Fruit fly (Drosophila melanogaster): ENCODE data around the gene nbs.

Gene nbs

dm6 chr3L:9729795-9730421 lies 6.9 kb upstream of the nbs start, which contains the start of gene ATPsynB:
ATPsynB (plus strand) TSS chr3L:9729999.
- no peak for TF ChIP-seq noc (tag; optimal IDR thresholded peaks at IDR 0.05)

dm6 chr3L:9726707-9727106 lies 3.7 kb upstream of the nbs start, which contains the start of gene Naa60:
Naa60 (plus strand) TSS chr3L:9726895.
- TF ChIP-seq noc (tag; optimal IDR thresholded peaks at IDR 0.05) = no peak

DNA sequence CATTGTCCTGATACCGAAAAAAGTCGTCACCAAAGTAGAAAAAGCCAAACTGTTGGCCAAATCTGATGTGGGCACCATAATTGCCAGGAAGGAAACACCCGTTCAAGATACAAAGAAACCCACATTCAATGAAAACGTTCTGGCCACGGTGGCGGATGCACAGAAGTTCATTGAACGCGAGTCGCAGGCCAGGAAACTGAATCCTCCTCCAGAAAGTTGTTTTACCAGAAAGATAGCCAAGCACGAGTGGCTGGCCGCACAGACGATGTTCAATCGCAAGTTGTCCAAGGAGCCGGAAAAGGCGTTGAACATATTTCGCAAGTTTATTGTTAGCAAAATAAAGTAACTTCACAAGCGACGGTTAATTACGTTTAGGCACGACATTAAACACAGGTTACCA lies 2.9 kb downstream of the nbs start:
- TF ChIP-seq noc (tag; optimal IDR thresholded peaks at IDR 0.05) = no peak

dm6 chr3L:9718929-9719328 lies 4.1 kb downstream of the nbs start, which contains the start of the genes CG18178 and CG14174:
CG18178 (minus strand) TSS chr3L:9719144.
CG14174 (plus strand) TSS chr3L:9719328.
- peak; percentile 58 for TF ChIP-seq noc (tag; optimal IDR thresholded peaks at IDR 0.05)

DNA sequence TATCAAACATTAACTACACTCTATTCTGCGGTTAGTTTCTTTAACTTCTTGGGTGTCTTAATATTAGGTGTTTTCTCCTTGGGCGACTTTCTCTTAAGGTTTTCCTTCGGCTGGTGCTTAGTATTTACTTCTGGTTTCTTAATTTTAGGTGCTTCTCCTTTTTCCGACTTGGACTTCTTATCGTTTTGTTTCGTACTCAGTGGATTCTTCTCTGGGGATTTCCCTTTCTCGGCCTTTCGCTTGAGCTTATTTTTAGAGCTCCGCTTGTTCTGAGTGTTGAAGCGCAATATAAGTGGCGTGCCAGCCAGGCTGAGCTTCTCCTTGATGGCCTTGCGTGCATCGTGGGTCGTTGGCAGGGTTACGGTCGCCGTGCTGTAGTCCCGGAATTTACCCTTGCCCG lies 5.2 kb downstream of the nbs start:
- no peak for TF ChIP-seq noc (tag; optimal IDR thresholded peaks at IDR 0.05)

- no peak for TF ChIP-seq noc (tag; optimal IDR thresholded peaks at IDR 0.05)
These were observed 5.9 kb downstream of the nbs start for dm6 chr3L:9717101-9717500.

DNA sequence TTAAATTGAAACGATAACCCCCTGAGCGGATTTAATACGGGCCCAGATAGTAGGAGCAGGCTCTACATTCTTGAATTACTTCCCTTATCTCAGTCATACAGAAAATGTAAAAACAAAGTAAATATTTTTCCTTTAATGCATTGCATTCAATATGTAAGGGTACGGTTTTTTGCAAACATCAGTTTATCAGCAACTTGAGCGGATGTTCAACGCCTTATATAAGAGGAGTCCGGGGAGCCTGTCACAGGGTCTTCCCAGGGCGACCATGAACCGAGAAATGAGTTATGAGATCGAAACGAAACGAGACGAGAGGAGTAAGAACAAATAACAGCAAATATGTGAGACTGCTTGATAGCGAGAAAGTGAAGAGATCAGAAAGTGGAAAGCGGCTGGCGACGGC lies 6.4 kb downstream of the nbs start:
- TF ChIP-seq noc (tag; optimal IDR thresholded peaks at IDR 0.05) = no peak

DNA sequence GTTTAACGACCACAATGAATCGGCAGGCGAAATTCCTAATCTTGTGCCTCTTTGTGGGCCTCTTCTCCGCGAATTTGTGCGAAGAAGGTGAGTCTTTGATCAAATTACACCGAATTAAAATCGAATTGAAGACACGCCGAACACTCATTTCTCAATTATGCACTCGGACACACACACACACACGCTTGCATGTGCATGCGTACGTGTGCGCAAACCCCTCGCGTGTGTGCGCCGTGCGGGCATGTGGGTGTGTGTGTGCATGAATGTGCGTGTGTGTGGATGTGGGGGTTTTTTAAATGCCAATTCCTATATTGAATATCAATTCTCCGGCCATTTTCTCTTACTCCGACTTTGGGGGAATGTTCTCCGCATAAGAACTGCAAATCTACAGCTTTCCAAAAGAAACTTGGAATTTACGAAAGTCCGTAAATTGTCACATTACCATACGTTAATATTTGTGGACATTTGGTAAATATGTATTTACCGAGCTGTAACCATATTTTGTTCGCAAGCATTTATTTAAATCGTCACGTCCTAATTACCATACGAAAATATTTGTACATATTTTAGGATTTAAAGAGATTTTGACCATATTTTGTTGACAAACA lies 8.4 kb downstream of the nbs start:
- no peak for TF ChIP-seq noc (tag; optimal IDR thresholded peaks at IDR 0.05)

DNA sequence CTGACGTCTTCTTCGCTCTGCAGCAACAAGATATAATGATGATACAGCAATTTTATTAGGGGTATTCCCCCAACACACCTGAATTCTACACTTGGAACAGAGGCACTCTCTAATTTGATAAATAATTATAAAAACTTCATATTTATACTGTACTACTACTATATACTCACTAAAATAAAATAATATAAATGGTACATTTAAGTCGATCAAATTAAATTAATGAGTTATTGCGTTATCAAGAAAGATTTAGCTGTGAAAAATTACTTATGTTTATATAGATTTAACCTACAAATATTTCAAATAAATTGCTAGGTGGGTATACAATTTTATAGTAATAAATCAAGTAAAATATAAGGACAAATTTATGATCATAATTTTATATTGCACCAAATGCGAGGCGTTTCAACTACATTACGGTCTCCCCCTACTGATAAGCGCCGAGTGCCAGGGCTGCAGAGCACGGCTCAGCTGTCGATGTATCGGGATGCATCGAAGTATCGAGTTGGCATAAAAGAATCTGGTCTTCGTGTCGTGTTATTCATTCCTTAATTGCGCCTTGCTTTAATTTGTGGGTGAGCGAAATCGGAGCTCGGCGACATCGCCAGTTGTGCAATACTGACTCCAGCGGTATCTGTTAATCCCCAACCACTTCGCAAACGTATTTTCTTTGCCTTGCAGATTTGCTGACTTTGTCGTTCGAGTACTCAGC lies 9.0 kb downstream of the nbs start, which contains the start of gene vsg:
Gene vsg, plus strand, starts transcription at position 497 of the 709 bp plus-strand sequence.
- TF ChIP-seq noc (tag; optimal IDR thresholded peaks at IDR 0.05) = peak; percentile 76

DNA sequence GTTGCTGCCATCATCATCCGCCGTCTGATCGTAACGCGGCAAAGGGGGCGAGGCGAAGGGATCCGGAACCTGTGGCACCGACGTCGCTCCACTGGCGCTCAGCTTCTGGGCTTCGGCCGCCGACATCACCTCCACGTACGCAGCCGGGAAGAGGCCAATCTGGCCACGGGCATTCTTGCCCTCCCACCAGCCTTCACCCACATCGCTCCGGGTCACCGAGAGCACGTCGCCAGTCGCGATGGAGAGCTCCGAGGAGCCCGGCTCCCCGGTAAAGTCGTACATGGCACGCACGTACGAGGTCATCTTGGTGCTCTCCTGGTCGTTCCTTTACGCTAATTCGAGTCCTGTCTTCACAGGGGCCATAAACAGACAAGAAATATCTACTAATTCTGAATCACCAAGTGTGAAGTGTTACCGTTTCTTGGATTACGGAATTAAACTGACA lies 9.6 kb downstream of the nbs start, which contains the start of gene SH3PX1:
Gene SH3PX1, minus strand, starts transcription at position 445 of the 445 bp plus-strand sequence.
- no peak for TF ChIP-seq noc (tag; optimal IDR thresholded peaks at IDR 0.05)

DNA sequence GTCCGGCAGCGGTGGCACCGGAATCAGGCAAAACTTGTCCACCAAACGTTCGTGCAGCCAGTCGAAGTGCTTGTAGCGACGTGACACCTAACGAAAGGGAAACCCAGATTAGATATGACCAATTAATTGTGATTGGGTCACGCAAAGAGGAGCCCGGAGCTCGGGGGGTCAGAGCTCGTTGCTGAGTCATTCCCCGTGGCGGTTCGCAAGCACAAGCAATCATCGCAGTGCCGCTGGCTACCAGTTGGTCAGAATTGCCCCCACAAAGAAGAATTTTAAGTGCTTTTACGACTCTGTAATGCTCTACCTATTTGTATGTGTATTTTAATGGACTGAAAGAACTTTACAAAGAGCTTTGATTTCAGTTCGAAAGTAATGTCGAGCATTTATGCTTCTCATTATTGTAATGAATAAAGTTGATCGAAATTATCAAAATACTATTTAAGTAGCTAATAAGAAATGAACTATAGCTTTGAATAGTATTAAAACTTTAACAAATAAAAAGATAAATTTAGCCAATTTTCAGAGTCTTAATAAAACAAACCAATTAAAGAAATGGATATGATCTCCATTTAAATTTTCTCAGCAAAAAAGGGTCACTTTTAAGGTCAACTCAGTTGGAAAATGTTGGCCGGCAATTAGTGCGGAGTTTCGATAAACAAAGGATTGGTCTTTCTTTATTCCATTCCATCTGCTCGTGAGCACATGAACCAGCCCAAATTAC lies 10.8 kb downstream of the nbs start:
- TF ChIP-seq noc (tag; optimal IDR thresholded peaks at IDR 0.05) = no peak

- no peak for TF ChIP-seq noc (tag; optimal IDR thresholded peaks at IDR 0.05)
These were observed 11.8 kb downstream of the nbs start for dm6 chr3L:9711203-9711602.

dm6 chr3L:9708797-9709196 lies 14.2 kb downstream of the nbs start:
- TF ChIP-seq noc (tag; optimal IDR thresholded peaks at IDR 0.05) = no peak

- no peak for TF ChIP-seq noc (tag; optimal IDR thresholded peaks at IDR 0.05)
These were observed 17.4 kb downstream of the nbs start for dm6 chr3L:9705591-9705990.

DNA sequence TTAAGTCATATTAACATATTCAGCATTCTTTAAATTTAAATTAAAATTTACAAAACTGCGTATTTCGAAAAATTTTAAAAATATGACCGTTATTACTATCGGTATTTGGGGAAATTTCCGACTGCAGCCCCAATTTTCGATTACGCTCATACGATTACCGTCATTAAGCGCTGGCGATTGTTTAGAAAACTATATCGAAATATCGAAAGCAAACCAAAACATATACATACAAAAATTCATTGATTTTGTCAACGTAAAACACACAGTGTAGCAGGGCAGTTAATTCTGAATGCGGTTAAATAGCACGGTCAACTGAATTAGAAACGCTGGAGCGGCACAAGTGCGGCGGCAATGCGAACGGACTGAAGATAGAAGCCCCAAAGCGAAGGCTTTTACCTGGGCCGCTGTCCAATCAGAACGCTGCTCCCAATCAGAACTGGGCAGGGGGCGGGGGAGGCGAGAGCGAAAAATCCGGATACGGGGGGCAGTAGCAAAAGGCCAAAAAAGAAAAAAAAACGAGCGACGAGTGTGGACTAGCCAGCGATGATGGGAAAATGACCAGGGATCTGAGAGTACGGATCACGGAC lies 18.7 kb downstream of the nbs start, which contains the start of gene CG16711:
Gene CG16711, plus strand, starts transcription at position 170 of the 587 bp plus-strand sequence.
- TF ChIP-seq noc (tag; optimal IDR thresholded peaks at IDR 0.05) = no peak

All from whole organism, larva.